Fruit fly (Drosophila melanogaster): ENCODE data around the gene Qtzl.

Gene Qtzl

dm6 chr2L:12030552-12031131, 35.1 kb downstream of the Qtzl start (continued):
- TF ChIP-seq CG2120 (GFP tag; optimal IDR thresholded peaks at IDR 0.05) (no peak), CG2678 (tag; optimal IDR thresholded peaks at IDR 0.05) (no peak), Nf-YB (GFP tag; optimal IDR thresholded peaks at IDR 0.05) (peak; percentile 58), crol (GFP tag; IDR thresholded peaks at IDR 0.05) (no peak), pros (GFP tag; optimal IDR thresholded peaks at IDR 0.05) (no peak)

dm6 chr2L:12033890-12034289, 38.4 kb downstream of the Qtzl start, which contains the start of gene CG18788:
TSS of gene CG18788 (plus strand) at chr2L:12034190.
- TF ChIP-seq CHES-1-like (GFP tag; optimal IDR thresholded peaks at IDR 0.05), result no peak
- TF ChIP-seq CG7556 (GFP tag; optimal IDR thresholded peaks at IDR 0.05), result no peak
- TF ChIP-seq CG31224 (GFP tag; IDR thresholded peaks at IDR 0.05), result no peak
- TF ChIP-seq CG11398 (GFP tag; optimal IDR thresholded peaks at IDR 0.05), result no peak
- TF ChIP-seq eve (GFP tag; optimal IDR thresholded peaks at IDR 0.05), result no peak
- TF ChIP-seq CG8478 (optimal IDR thresholded peaks at IDR 0.05), result no peak
- no peak for TF ChIP-seq CG11560 (tag; IDR thresholded peaks at IDR 0.05)
- TF ChIP-seq pum (GFP tag; optimal IDR thresholded peaks at IDR 0.05), result no peak
- no peak for TF ChIP-seq abd-A (tag; optimal IDR thresholded peaks at IDR 0.05)
- no peak for TF ChIP-seq rib (GFP tag; IDR thresholded peaks at IDR 0.05)
- TF ChIP-seq sens (GFP tag), result no peak

dm6 chr2L:12038177-12038581, 42.6 kb downstream of the Qtzl start, which contains the start of gene Tom70:
TSS of gene Tom70 (minus strand) at chr2L:12038511.
- no peak for TF ChIP-seq CG2202 (tag; optimal IDR thresholded peaks at IDR 0.05)
- peak; percentile 36 for TF ChIP-seq Dp (GFP tag; optimal IDR thresholded peaks at IDR 0.05)
- TF ChIP-seq Pdp1 (GFP tag; optimal IDR thresholded peaks at IDR 0.05), result peak in 1 of 2 experiments; percentile 94
- TF ChIP-seq phol (tag; optimal IDR thresholded peaks at IDR 0.05), result peak; percentile 3
- 0 out of 3 replicates have a peak, but pooled peaks have one; percentile 30 for TF ChIP-seq Opbp (GFP tag; IDR thresholded peaks at IDR 0.05; ENCODE audit: partially characterized antibody)
- no peak for TF ChIP-seq Gug (GFP tag; IDR thresholded peaks at IDR 0.05)
- TF ChIP-seq CG13894 (tag; optimal IDR thresholded peaks at IDR 0.05), result no peak
- TF ChIP-seq YL-1 (GFP tag; optimal IDR thresholded peaks at IDR 0.05), result peak; percentile 72
- peak; percentile 76 for TF ChIP-seq MBD-R2 (GFP tag; IDR thresholded peaks at IDR 0.05)
- peak; percentile 47; the same call in 1 of the 3 replicates for TF ChIP-seq knrl (GFP tag; IDR thresholded peaks at IDR 0.05; ENCODE audit: partially characterized antibody)
- TF ChIP-seq Max (GFP tag; optimal IDR thresholded peaks at IDR 0.05), result peak; percentile 8
- TF ChIP-seq Doc3 (GFP tag; IDR thresholded peaks at IDR 0.05; ENCODE audit: partially characterized antibody), result peak; percentile 44; the same call in 1 of the 3 replicates
- TF ChIP-seq stwl (tag; optimal IDR thresholded peaks at IDR 0.05), result peak; percentile 62
- peak; percentile 16 for TF ChIP-seq CG13624 (GFP tag; optimal IDR thresholded peaks at IDR 0.05)
- peak; percentile 56 for TF ChIP-seq dm (GFP tag; optimal IDR thresholded peaks at IDR 0.05)
- peak; percentile 32 for TF ChIP-seq CG12659 (GFP tag; optimal IDR thresholded peaks at IDR 0.05)
- TF ChIP-seq CG17912 (GFP tag; optimal IDR thresholded peaks at IDR 0.05), result no peak
- peak; percentile 54; the same call in 1 of the 2 replicates for TF ChIP-seq amos (GFP tag; IDR thresholded peaks at IDR 0.05; ENCODE audit: partially characterized antibody)
- TF ChIP-seq D19A (tag; optimal IDR thresholded peaks at IDR 0.05), result no peak
- no peak for TF ChIP-seq Hr51 (GFP tag; optimal IDR thresholded peaks at IDR 0.05)
- no peak for TF ChIP-seq kni (GFP tag; optimal IDR thresholded peaks at IDR 0.05)
- peak; percentile 43 for TF ChIP-seq CG2116 (GFP tag; optimal IDR thresholded peaks at IDR 0.05)
- peak; percentile 73 for TF ChIP-seq Dref (GFP tag; IDR thresholded peaks at IDR 0.05)
- TF ChIP-seq onecut (GFP tag; IDR thresholded peaks at IDR 0.05), result peak; percentile 87
- no peak for TF ChIP-seq CG3407 (GFP tag; optimal IDR thresholded peaks at IDR 0.05)
- TF ChIP-seq CG17385 (GFP tag; optimal IDR thresholded peaks at IDR 0.05), result peak; percentile 96
- peak; percentile 52 for TF ChIP-seq Sry-β (GFP tag; optimal IDR thresholded peaks at IDR 0.05)
- TF ChIP-seq crol (GFP tag; IDR thresholded peaks at IDR 0.05), result 0 out of 2 replicates have a peak, but pooled peaks have one; percentile 10
- TF ChIP-seq Gsc (GFP tag; IDR thresholded peaks at IDR 0.05), result no peak
- TF ChIP-seq vvl (GFP tag; IDR thresholded peaks at IDR 0.05), result no peak
- TF ChIP-seq BEAF-32 (GFP tag; optimal IDR thresholded peaks at IDR 0.05), result peak; percentile 66
- TF ChIP-seq Deaf1 (tag; optimal IDR thresholded peaks at IDR 0.05), result no peak

Data from whole organism, embryonic.